Worm (Caenorhabditis elegans): ENCODE results near the gene lgc-43.

The lgc-43 gene

ce11 chrIV:10543361-10543760 is 35.1 kb upstream of the lgc-43 start (continued):
- TF ChIP-seq R02D3.7 (tag; optimal IDR thresholded peaks at IDR 0.05), result no peak
- TF ChIP-seq fkh-10 (GFP tag; optimal IDR thresholded peaks at IDR 0.05), result no peak
- TF ChIP-seq spr-3 (GFP tag; optimal IDR thresholded peaks at IDR 0.05), result no peak
- TF ChIP-seq duxl-1 (tag; optimal IDR thresholded peaks at IDR 0.05; ENCODE audit: poor library complexity), result no peak
- no peak for TF ChIP-seq F49E8.2 (tag; optimal IDR thresholded peaks at IDR 0.05; ENCODE audit: borderline replicate concordance)
- peak; percentile 65 for TF ChIP-seq nhr-28 (tag; optimal IDR thresholded peaks at IDR 0.05)
- TF ChIP-seq lin-13 (GFP tag; optimal IDR thresholded peaks at IDR 0.05), result no peak
- TF ChIP-seq arid-1 (GFP tag; conservative IDR thresholded peaks at IDR 0.05), result no peak
- no peak for TF ChIP-seq nhr-41 (GFP tag; IDR thresholded peaks at IDR 0.05)
- peak; percentile 56; the same call in 1 of the 2 replicates for TF ChIP-seq php-3 (GFP tag; IDR thresholded peaks at IDR 0.05)
- TF ChIP-seq lin-38 (GFP tag; IDR thresholded peaks at IDR 0.05), result no peak
- no peak for TF ChIP-seq cey-2 (tag; optimal IDR thresholded peaks at IDR 0.05; ENCODE audit: borderline replicate concordance, insufficient read depth)
- TF ChIP-seq hif-1 (tag; optimal IDR thresholded peaks at IDR 0.05), result no peak
- no peak for TF ChIP-seq mdt-29 (GFP tag; IDR thresholded peaks at IDR 0.05)
- no peak for TF ChIP-seq unc-62 (GFP tag; optimal IDR thresholded peaks at IDR 0.05 in 1 of 2)
- no peak for TF ChIP-seq unc-62 (tag; optimal IDR thresholded peaks at IDR 0.05)
- peak; percentile 15 for TF ChIP-seq hlh-30 (tag; optimal IDR thresholded peaks at IDR 0.05; ENCODE audit: insufficient read depth)
- no peak for TF ChIP-seq mxl-3 (GFP tag; optimal IDR thresholded peaks at IDR 0.05)
- TF ChIP-seq D1046.2 (GFP tag; IDR thresholded peaks at IDR 0.05), result no peak
- TF ChIP-seq attf-4 (tag; optimal IDR thresholded peaks at IDR 0.05), result no peak
- TF ChIP-seq nhr-48 (tag; optimal IDR thresholded peaks at IDR 0.05), result no peak
- no peak for TF ChIP-seq ZK546.5 (tag; optimal IDR thresholded peaks at IDR 0.05)
- no peak for TF ChIP-seq snpc-1.2 (GFP tag; IDR thresholded peaks at IDR 0.05)

ce11 chrIV:10545038-10545437 is 33.4 kb upstream of the lgc-43 start, which contains the start of gene T07G12.5:
T07G12.5 (minus strand) TSS chrIV:10545138.
- no peak for TF ChIP-seq nhr-76 (tag; optimal IDR thresholded peaks at IDR 0.05)
- TF ChIP-seq F49E8.2 (tag; optimal IDR thresholded peaks at IDR 0.05; ENCODE audit: borderline replicate concordance), result no peak
- no peak for TF ChIP-seq hif-1 (tag; optimal IDR thresholded peaks at IDR 0.05)
- no peak for TF ChIP-seq nhr-6 (tag; optimal IDR thresholded peaks at IDR 0.05)
- TF ChIP-seq hlh-30 (tag; optimal IDR thresholded peaks at IDR 0.05; ENCODE audit: insufficient read depth), result peak; percentile 31
- TF ChIP-seq egl-43 (GFP tag; IDR thresholded peaks at IDR 0.05), result no peak
- TF ChIP-seq dpl-1 (GFP tag; optimal IDR thresholded peaks at IDR 0.05), result no peak
- TF ChIP-seq hlh-11 (tag; optimal IDR thresholded peaks at IDR 0.05), result peak; percentile 8
- TF ChIP-seq unc-39 (tag; optimal IDR thresholded peaks at IDR 0.05), result no peak
- peak; percentile 21 for TF ChIP-seq dve-1 (tag; optimal IDR thresholded peaks at IDR 0.05; ENCODE audit: insufficient read depth)
- TF ChIP-seq daf-16 (GFP tag; optimal IDR thresholded peaks at IDR 0.05), result no peak
- TF ChIP-seq daf-16 (tag; optimal IDR thresholded peaks at IDR 0.05), result peak; percentile 51
- TF ChIP-seq ctbp-1 (GFP tag; IDR thresholded peaks at IDR 0.05), result no peak
- no peak for TF ChIP-seq sdz-12 (GFP tag; optimal IDR thresholded peaks at IDR 0.05)
- no peak for TF ChIP-seq unc-130 (GFP tag; optimal IDR thresholded peaks at IDR 0.05)
- TF ChIP-seq ZK546.5 (tag; optimal IDR thresholded peaks at IDR 0.05), result no peak
- TF ChIP-seq dmd-8 (GFP tag; IDR thresholded peaks at IDR 0.05), result no peak
- no peak for TF ChIP-seq R02D3.7 (tag; optimal IDR thresholded peaks at IDR 0.05)
- no peak for TF ChIP-seq spr-3 (GFP tag; optimal IDR thresholded peaks at IDR 0.05)
- TF ChIP-seq Y105C5A.15 (GFP tag; IDR thresholded peaks at IDR 0.05), result no peak
- no peak for TF ChIP-seq F44E2.7 (GFP tag; IDR thresholded peaks at IDR 0.05)
- no peak for TF ChIP-seq mxl-2 (GFP tag; conservative IDR thresholded peaks at IDR 0.05)
- TF ChIP-seq vab-7 (GFP tag; IDR thresholded peaks at IDR 0.05), result no peak
- TF ChIP-seq zip-2 (tag; optimal IDR thresholded peaks at IDR 0.05), result no peak
- TF ChIP-seq nhr-48 (tag; optimal IDR thresholded peaks at IDR 0.05), result no peak
- no peak for TF ChIP-seq F37D6.2 (tag; optimal IDR thresholded peaks at IDR 0.05)
- TF ChIP-seq gei-8 (GFP tag; optimal IDR thresholded peaks at IDR 0.05), result no peak
- TF ChIP-seq nhr-41 (GFP tag; IDR thresholded peaks at IDR 0.05), result no peak
- no peak for TF ChIP-seq T26A8.4 (GFP tag; IDR thresholded peaks at IDR 0.05)
- TF ChIP-seq F26F4.8 (GFP tag; conservative IDR thresholded peaks at IDR 0.05), result no peak
- TF ChIP-seq ama-1 (optimal IDR thresholded peaks at IDR 0.05), result no peak
- no peak for TF ChIP-seq pha-4 (GFP tag; IDR thresholded peaks at IDR 0.05)
- TF ChIP-seq pha-4 (tag; optimal IDR thresholded peaks at IDR 0.05), result no peak
- TF ChIP-seq nhr-102 (tag; optimal IDR thresholded peaks at IDR 0.05), result no peak

Data from whole organism, L4 larva.